Worm (Caenorhabditis elegans) whole organism, L2 larva: ENCODE results near the gene F13H10.3.

ENCODE experiments used
- blmp-1 ChIP-seq: sonication (generic microtip); optimal IDR thresholded peaks from 2 replicates; lab custom pipeline; 2017; ENCODE audit warnings: missing genetic modification characterization, mild to moderate bottlenecking, missing compliant biosample characterization, antibody characterized with exemption, moderate library complexity; ENCODE audit not compliant: insufficient read depth
- ceh-82 ChIP-seq: fragments of 150-350 bp; optimal IDR thresholded peaks from 2 replicates; lab custom pipeline; 2014; ENCODE audit warnings: missing biosample characterization, missing genetic modification characterization
- egl-27 ChIP-seq: sonication (generic microtip); optimal IDR thresholded peaks from 3 replicates; lab custom pipeline; 2017; ENCODE audit warnings: missing biosample characterization, missing genetic modification reagents, missing genetic modification characterization
- lin-13 ChIP-seq: fragments of 150-350 bp; optimal IDR thresholded peaks from 2 replicates; lab custom pipeline; 2014; ENCODE audit warnings: missing biosample characterization, missing genetic modification reagents, missing genetic modification characterization
- lin-39 ChIP-seq: fragments of 150-350 bp; optimal IDR thresholded peaks from 2 replicates; lab custom pipeline; 2014; ENCODE audit warnings: missing biosample characterization, missing genetic modification reagents, missing genetic modification characterization
- mdl-1 ChIP-seq, 2 experiments: fragments of 150-350 bp in 1 of 2; sonication (generic microtip) in 1 of 2; optimal IDR thresholded peaks; 2 replicates each; lab custom pipeline; 2017; ENCODE audit warnings: missing biosample characterization in 2 of 2, missing genetic modification characterization in 2 of 2
- skn-1 ChIP-seq: sonication (generic microtip); optimal IDR thresholded peaks from 2 replicates; lab custom pipeline; 2017; ENCODE audit warnings: missing biosample characterization, missing genetic modification characterization
- snpc-4 ChIP-seq: fragments of 150-350 bp; optimal IDR thresholded peaks from 2 replicates; lab custom pipeline; 2014; ENCODE audit warnings: missing biosample characterization, missing genetic modification characterization
- zag-1 ChIP-seq: fragments of 150-350 bp; optimal IDR thresholded peaks from 2 replicates; lab custom pipeline; 2014; ENCODE audit warnings: missing biosample characterization, missing genetic modification characterization
- ztf-11 ChIP-seq: sonication (generic microtip); optimal IDR thresholded peaks from 2 replicates; lab custom pipeline; 2017; ENCODE audit warnings: missing biosample characterization, missing genetic modification characterization

DNA sequence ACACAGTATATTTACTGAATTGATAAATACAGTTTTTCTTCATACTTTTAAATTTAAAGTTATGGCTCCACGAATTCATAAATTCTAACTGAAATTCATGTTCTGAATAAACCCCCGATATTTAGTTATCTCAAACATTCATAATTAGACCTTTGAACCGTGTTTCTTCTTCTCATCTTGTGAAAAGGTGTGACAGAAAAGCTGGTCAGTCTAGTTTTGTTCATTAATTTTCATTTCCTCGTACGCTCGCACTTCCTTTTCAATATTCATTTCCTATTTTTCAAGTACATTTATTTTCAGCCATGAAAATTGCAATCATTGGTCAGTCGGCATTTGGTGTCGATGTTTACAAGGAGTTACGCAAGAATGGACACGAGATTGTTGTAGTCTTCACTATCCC lies 6.5 kb upstream of the F13H10.3 start, which contains the start of gene alh-3:
- TF ChIP-seq blmp-1 (no peak), mdl-1 (tag; optimal IDR thresholded peaks at IDR 0.05; lab: Kevin White, UChicago) (no peak), skn-1 (tag; lab: Kevin White, UChicago) (no peak), ztf-11 (tag; lab: Kevin White, UChicago) (no peak), ceh-82 (no peak), zag-1 (tag; lab: Kevin White, UChicago) (no peak), snpc-4 (no peak), lin-13 (no peak), egl-27 (tag; lab: Kevin White, UChicago) (no peak), lin-39 (tag; lab: Kevin White, UChicago) (no peak)
